Fruit fly (Drosophila melanogaster): ENCODE results near the gene Septin2.

Gene Septin2

dm6 chr3R:20595145-20595812 lies 7.1 kb upstream of the Septin2 start (continued):
- peak; percentile 18; the same call in 1 of the 2 replicates for TF ChIP-seq CG32532 (GFP tag; IDR thresholded peaks at IDR 0.05)
- TF ChIP-seq lola (GFP tag; optimal IDR thresholded peaks at IDR 0.05) = no peak
- TF ChIP-seq D (optimal IDR thresholded peaks at IDR 0.05) = no peak
- peak; percentile 43 for TF ChIP-seq D (GFP tag; optimal IDR thresholded peaks at IDR 0.05)
- no peak for TF ChIP-seq CG11560 (tag; IDR thresholded peaks at IDR 0.05)

- peak; percentile 64 for TF ChIP-seq CG14441 (GFP tag; IDR thresholded peaks at IDR 0.05)
- TF ChIP-seq otp (GFP tag; IDR thresholded peaks at IDR 0.05) = peak; percentile 74
- TF ChIP-seq CG8478 (optimal IDR thresholded peaks at IDR 0.05) = no peak
- TF ChIP-seq CG7372 (GFP tag; IDR thresholded peaks at IDR 0.05) = peak; percentile 63
- peak; percentile 55 for TF ChIP-seq CG13123 (GFP tag; optimal IDR thresholded peaks at IDR 0.05)
- TF ChIP-seq toy (GFP tag; IDR thresholded peaks at IDR 0.05) = peak; percentile 55; the same call in 1 of the 2 replicates
- TF ChIP-seq CG14014 (GFP tag; IDR thresholded peaks at IDR 0.05) = peak; percentile 68
- no peak for TF ChIP-seq CG9876 (GFP tag; optimal IDR thresholded peaks at IDR 0.05)
- TF ChIP-seq schlank (tag; optimal IDR thresholded peaks at IDR 0.05) = peak; percentile 20
- TF ChIP-seq chm (GFP tag; IDR thresholded peaks at IDR 0.05) = peak; percentile 56; the same call in 1 of the 2 replicates
- TF ChIP-seq inv (GFP tag; IDR thresholded peaks at IDR 0.05; ENCODE audit: partially characterized antibody) = no peak
- peak; percentile 38; the same call in 1 of the 2 replicates for TF ChIP-seq rib (GFP tag; IDR thresholded peaks at IDR 0.05)
- peak; percentile 92 for TF ChIP-seq croc (GFP tag; conservative IDR thresholded peaks at IDR 0.05)
- TF ChIP-seq ranshi (GFP tag; IDR thresholded peaks at IDR 0.05) = peak; percentile 73
- peak; percentile 66 for TF ChIP-seq CG6765 (GFP tag; optimal IDR thresholded peaks at IDR 0.05)
- peak; percentile 55 for TF ChIP-seq ara (GFP tag; IDR thresholded peaks at IDR 0.05)
- peak; percentile 88 for TF ChIP-seq bcd (GFP tag; optimal IDR thresholded peaks at IDR 0.05)
- no peak for TF ChIP-seq Hr39 (optimal IDR thresholded peaks at IDR 0.05)
- TF ChIP-seq btn (GFP tag; optimal IDR thresholded peaks at IDR 0.05) = no peak
- peak; percentile 11; the same call in 1 of the 2 replicates for TF ChIP-seq cas (GFP tag; IDR thresholded peaks at IDR 0.05)
- TF ChIP-seq CTCF (GFP tag; optimal IDR thresholded peaks at IDR 0.05) = peak; percentile 37
- peak; percentile 78 for TF ChIP-seq HLHmδ (GFP tag; optimal IDR thresholded peaks at IDR 0.05)
- TF ChIP-seq BtbVII (GFP tag; optimal IDR thresholded peaks at IDR 0.05) = peak; percentile 70
- no peak for TF ChIP-seq CG12744 (GFP tag; optimal IDR thresholded peaks at IDR 0.05)
- peak; percentile 58; the same call in 2 of the 3 replicates for TF ChIP-seq ase (GFP tag; IDR thresholded peaks at IDR 0.05)
- TF ChIP-seq CG12236 (GFP tag; optimal IDR thresholded peaks at IDR 0.05) = no peak
- no peak for TF ChIP-seq pzg (GFP tag; optimal IDR thresholded peaks at IDR 0.05)
- TF ChIP-seq CG11723 (GFP tag; optimal IDR thresholded peaks at IDR 0.05) = peak; percentile 66
- no peak for TF ChIP-seq ham (GFP tag; IDR thresholded peaks at IDR 0.05)
- peak; percentile 29 for TF ChIP-seq Ets97D (GFP tag; optimal IDR thresholded peaks at IDR 0.05)
- TF ChIP-seq en (GFP tag; optimal IDR thresholded peaks at IDR 0.05) = no peak
- TF ChIP-seq Sox102F (GFP tag; optimal IDR thresholded peaks at IDR 0.05) = peak; percentile 93
- peak; percentile 55 for TF ChIP-seq CG14050 (GFP tag; IDR thresholded peaks at IDR 0.05)
- TF ChIP-seq CG3838 (GFP tag; optimal IDR thresholded peaks at IDR 0.05) = no peak
- no peak for TF ChIP-seq luna (GFP tag; optimal IDR thresholded peaks at IDR 0.05)
- TF ChIP-seq CG32767 (GFP tag; IDR thresholded peaks at IDR 0.05) = peak; percentile 81
- TF ChIP-seq CG2889 (GFP tag; IDR thresholded peaks at IDR 0.05) = peak; percentile 53; the same call in 1 of the 3 replicates
- no peak for TF ChIP-seq mirr (GFP tag; optimal IDR thresholded peaks at IDR 0.05)
- TF ChIP-seq Aef1 (GFP tag; IDR thresholded peaks at IDR 0.05) = peak; percentile 74
- peak; percentile 80 for TF ChIP-seq kah (GFP tag; optimal IDR thresholded peaks at IDR 0.05)
- TF ChIP-seq stc (GFP tag; IDR thresholded peaks at IDR 0.05) = peak; percentile 68
- no peak for TF ChIP-seq Camta (GFP tag; optimal IDR thresholded peaks at IDR 0.05)
- peak; percentile 87 for TF ChIP-seq Meics (GFP tag; optimal IDR thresholded peaks at IDR 0.05)
Observed at dm6 chr3R:20594194-20595144, 6.3 kb upstream of the Septin2 start.
